Worm (Caenorhabditis elegans) whole organism, late embryonic: ENCODE results near the gene tcc-1.

Experiments
- ama-1 ChIP-seq: fragments of 150-350 bp; optimal IDR thresholded peaks from 2 replicates; lab custom pipeline; 2014
- ceh-19 ChIP-seq: fragments of 200-800 bp; sonication (Bioruptor generic); optimal IDR thresholded peaks from 2 replicates; lab custom pipeline; 2018; ENCODE audit warnings: mild to moderate bottlenecking, missing genetic modification characterization, missing compliant biosample characterization
- ceh-30 ChIP-seq: fragments of 150-350 bp; optimal IDR thresholded peaks from 2 replicates; lab custom pipeline; 2014; ENCODE audit warnings: missing biosample characterization, missing genetic modification characterization
- ceh-9 ChIP-seq: sonication (generic microtip); optimal IDR thresholded peaks from 2 replicates; lab custom pipeline; 2016; ENCODE audit warnings: mild to moderate bottlenecking, missing genetic modification characterization, inconsistent platforms, missing compliant biosample characterization
- hlh-30 ChIP-seq: sonication (generic microtip); optimal IDR thresholded peaks from 2 replicates; lab custom pipeline; 2017; ENCODE audit warnings: antibody characterized with exemption, missing genetic modification characterization, missing compliant biosample characterization; ENCODE audit not compliant: insufficient read depth
- pha-4 ChIP-seq: fragments of 150-350 bp; optimal IDR thresholded peaks from 2 replicates; lab custom pipeline; 2018; ENCODE audit warnings: missing biosample characterization, missing genetic modification reagents, missing genetic modification characterization
- syd-9 ChIP-seq: sonication (generic microtip); optimal IDR thresholded peaks from 2 replicates; lab custom pipeline; 2016; ENCODE audit warnings: mild to moderate bottlenecking, missing genetic modification characterization, moderate library complexity, missing compliant biosample characterization
- unc-86 ChIP-seq: sonication (generic microtip); optimal IDR thresholded peaks from 2 replicates; lab custom pipeline; 2016; ENCODE audit warnings: missing genetic modification characterization, missing compliant biosample characterization

ce11 chrV:17812127-17812526 lies 43.7 kb downstream of the tcc-1 start:
- no peak for TF ChIP-seq syd-9
- TF ChIP-seq hlh-30 (tag; lab: Kevin White, UChicago): no peak
- TF ChIP-seq ceh-30 (tag; lab: Kevin White, UChicago): no peak
- no peak for TF ChIP-seq ceh-19 (GFP tag; lab: Kevin White, UChicago)
- TF ChIP-seq unc-86 (tag; lab: Kevin White, UChicago): no peak
- TF ChIP-seq ceh-9: no peak
- no peak for TF ChIP-seq pha-4
- TF ChIP-seq ama-1: no peak
